Fruit fly (Drosophila melanogaster) whole organism, wandering third instar larva: ENCODE data around the gene Ubc7.

ENCODE experiments used
- Abd-B ChIP-seq: fragments of >200 bp; optimal IDR thresholded peaks from 2 replicates; lab custom pipeline; 2017; ENCODE audit warnings: missing biosample characterization, missing genetic modification characterization
- CG32264 ChIP-seq: fragments of 200-800 bp; sonication (Bioruptor generic); optimal IDR thresholded peaks from 2 replicates; lab custom pipeline; 2016; ENCODE audit warnings: missing biosample characterization, missing genetic modification characterization
- CG9705 ChIP-seq: fragments of 200-800 bp; sonication (Bioruptor generic); optimal IDR thresholded peaks from 2 replicates; lab custom pipeline; 2018; ENCODE audit warnings: missing biosample characterization, mild to moderate bottlenecking, missing genetic modification characterization
- CrebA ChIP-seq: fragments of 200-800 bp; sonication (Bioruptor generic); optimal IDR thresholded peaks from 2 replicates; lab custom pipeline; 2016; ENCODE audit warnings: missing biosample characterization, mild to moderate bottlenecking, missing genetic modification characterization, borderline replicate concordance
- Dif ChIP-seq: fragments of 200-275, 200-300 bp; sonication (Bioruptor generic); optimal IDR thresholded peaks from 2 replicates; lab custom pipeline; 2018; ENCODE audit warnings: missing biosample characterization, missing genetic modification characterization; ENCODE audit not compliant: partially characterized antibody
- GATAd ChIP-seq: sonication (Bioruptor generic); optimal IDR thresholded peaks from 2 replicates; lab custom pipeline; 2016; ENCODE audit warnings: missing biosample characterization, missing genetic modification characterization
- Hr78 ChIP-seq: fragments of >200 bp; optimal IDR thresholded peaks from 2 replicates; lab custom pipeline; 2017; ENCODE audit warnings: missing biosample characterization, missing genetic modification characterization
- Hr83 ChIP-seq: fragments of 200-300 bp; sonication (Bioruptor generic); optimal IDR thresholded peaks from 2 replicates; lab custom pipeline; 2016; ENCODE audit warnings: missing biosample characterization, mild to moderate bottlenecking, missing genetic modification characterization, moderate library complexity; ENCODE audit not compliant: poor library complexity, severe bottlenecking
- Jra ChIP-seq: sonication (Bioruptor generic); optimal IDR thresholded peaks from 2 replicates; lab custom pipeline; 2016; ENCODE audit warnings: missing biosample characterization, missing genetic modification characterization
- Mio ChIP-seq: sonication (Bioruptor generic); optimal IDR thresholded peaks from 2 replicates; lab custom pipeline; 2016; ENCODE audit warnings: missing biosample characterization, missing genetic modification characterization
- OdsH ChIP-seq: fragments of 200-800 bp; sonication (Bioruptor generic); optimal IDR thresholded peaks from 2 replicates; lab custom pipeline; 2016; ENCODE audit warnings: missing biosample characterization, mild to moderate bottlenecking, missing genetic modification characterization
- br ChIP-seq: fragments of 200-800 bp; sonication (Bioruptor generic); optimal IDR thresholded peaks from 2 replicates; lab custom pipeline; 2016; ENCODE audit warnings: missing biosample characterization, missing genetic modification characterization
- brk ChIP-seq: fragments of 200-800 bp; sonication (Bioruptor generic); optimal IDR thresholded peaks from 2 replicates; lab custom pipeline; 2016; ENCODE audit warnings: missing biosample characterization, mild to moderate bottlenecking, missing genetic modification characterization
- dl ChIP-seq, 2 experiments: fragments of 175-275, 200-275 bp in 1 of 2; fragments of 200-275 bp in 1 of 2; sonication (Bioruptor generic); optimal IDR thresholded peaks; lab custom pipeline; 2018; ENCODE audit warnings: mild to moderate bottlenecking in 2 of 2, missing biosample characterization in 2 of 2, missing genetic modification characterization in 2 of 2, moderate library complexity in 2 of 2; ENCODE audit not compliant: partially characterized antibody in 2 of 2, insufficient read depth in 1 of 2
- dmrt93B ChIP-seq: fragments of 200-800 bp; sonication (Bioruptor generic); optimal IDR thresholded peaks from 2 replicates; lab custom pipeline; 2018; ENCODE audit warnings: missing biosample characterization, mild to moderate bottlenecking, missing genetic modification characterization
- dsf ChIP-seq: sonication (Bioruptor generic); optimal IDR thresholded peaks from 2 replicates; lab custom pipeline; 2016; ENCODE audit warnings: missing biosample characterization, missing genetic modification characterization, borderline replicate concordance
- ey ChIP-seq: fragments of 200-800 bp; sonication (Bioruptor generic); optimal IDR thresholded peaks from 2 replicates; lab custom pipeline; 2016; ENCODE audit warnings: missing biosample characterization, missing genetic modification characterization
- foxo ChIP-seq, 2 experiments: fragments of 200-800 bp; sonication (Bioruptor generic); optimal IDR thresholded peaks; 2 replicates in 1 of 2; 3 replicates in 1 of 2; lab custom pipeline; 2016 to 2017; ENCODE audit warnings: missing biosample characterization in 2 of 2, missing genetic modification characterization in 2 of 2
- fru ChIP-seq: fragments of 200-800 bp; sonication (Bioruptor generic); optimal IDR thresholded peaks from 3 replicates; lab custom pipeline; 2016; ENCODE audit warnings: missing biosample characterization, mild to moderate bottlenecking, missing genetic modification characterization
- h ChIP-seq: fragments of 200-800 bp; sonication (Bioruptor generic); optimal IDR thresholded peaks from 3 replicates; lab custom pipeline; 2016; ENCODE audit warnings: missing biosample characterization, mild to moderate bottlenecking, missing genetic modification characterization
- jim ChIP-seq: fragments of 175-275, 200-325 bp; sonication (Bioruptor generic); optimal IDR thresholded peaks from 2 replicates; lab custom pipeline; 2016; ENCODE audit warnings: missing biosample characterization, mild to moderate bottlenecking, missing genetic modification characterization
- lola ChIP-seq: fragments of >200 bp; optimal IDR thresholded peaks from 2 replicates; lab custom pipeline; 2017; ENCODE audit warnings: missing biosample characterization, missing genetic modification characterization
- pan ChIP-seq: fragments of >200 bp; optimal IDR thresholded peaks from 2 replicates; lab custom pipeline; 2017
- psq ChIP-seq: fragments of 200-800 bp; sonication (Bioruptor generic); optimal IDR thresholded peaks from 3 replicates; lab custom pipeline; 2017; ENCODE audit warnings: missing biosample characterization, mild to moderate bottlenecking, missing genetic modification characterization, moderate library complexity
- rgr ChIP-seq: fragments of 200-800 bp; sonication (Bioruptor generic); optimal IDR thresholded peaks from 3 replicates; lab custom pipeline; 2016; ENCODE audit warnings: missing biosample characterization, mild to moderate bottlenecking, missing genetic modification characterization
- sage ChIP-seq: fragments of 200-800 bp; sonication (Bioruptor generic); optimal IDR thresholded peaks from 2 replicates; lab custom pipeline; 2016; ENCODE audit warnings: missing biosample characterization, mild to moderate bottlenecking, missing genetic modification characterization
- sv ChIP-seq: fragments of 200-800 bp; sonication (Bioruptor generic); optimal IDR thresholded peaks from 3 replicates; lab custom pipeline; 2016; ENCODE audit warnings: missing biosample characterization, missing genetic modification characterization
- tai ChIP-seq: sonication (Bioruptor generic); optimal IDR thresholded peaks from 2 replicates; lab custom pipeline; 2016; ENCODE audit warnings: missing biosample characterization, missing genetic modification characterization
- usp ChIP-seq: fragments of >200 bp; optimal IDR thresholded peaks from 2 replicates; lab custom pipeline; 2017; ENCODE audit warnings: missing biosample characterization, missing genetic modification characterization

The Ubc7 gene

dm6 chrX:16587021-16587667 is 6.3 kb upstream of the Ubc7 start, which contains the start of gene CanA-14F:
Gene CanA-14F (minus strand): TSS chrX:16587172.
- TF ChIP-seq brk (GFP tag; lab: Kevin White, UChicago) (no peak), rgr (GFP tag; lab: Kevin White, UChicago) (no peak), Hr78 (no peak), jim (GFP tag; lab: Kevin White, UChicago) (no peak), dmrt93B (no peak)

dm6 chrX:16587668-16588046 is 5.8 kb upstream of the Ubc7 start, which contains the start of gene CG13014:
Gene CG13014 (plus strand): TSS chrX:16587873.
- TF ChIP-seq dsf: no peak
- no peak for TF ChIP-seq pan (lab: Kevin White, UChicago)
- TF ChIP-seq lola (GFP tag; lab: Kevin White, UChicago): no peak
- TF ChIP-seq sv (GFP tag; lab: Kevin White, UChicago): no peak
- TF ChIP-seq GATAd (GFP tag; lab: Kevin White, UChicago): no peak

- TF ChIP-seq dl (GFP tag; optimal IDR thresholded peaks at IDR 0.05; lab: Kevin White, UChicago; ENCODE audit: insufficient read depth in 1 of 2, partially characterized antibody in 2 of 2) (no peak), Jra (GFP tag; lab: Kevin White, UChicago) (no peak), dsf (no peak), CrebA (GFP tag; lab: Kevin White, UChicago) (no peak), sage (no peak), OdsH (GFP tag; lab: Kevin White, UChicago) (no peak), Abd-B (GFP tag; lab: Kevin White, UChicago) (no peak), jim (GFP tag; lab: Kevin White, UChicago) (no peak), Dif (GFP tag; lab: Kevin White, UChicago) (no peak), tai (GFP tag; lab: Kevin White, UChicago) (no peak), Mio (GFP tag; lab: Kevin White, UChicago) (no peak), foxo (GFP tag; optimal IDR thresholded peaks at IDR 0.05; lab: Kevin White, UChicago) (no peak), GATAd (GFP tag; lab: Kevin White, UChicago) (no peak)
These were observed 1.9 kb downstream of the Ubc7 start for dm6 chrX:16595411-16595810.

- TF ChIP-seq rgr (GFP tag; lab: Kevin White, UChicago) (no peak), lola (GFP tag; lab: Kevin White, UChicago) (no peak), h (GFP tag; lab: Kevin White, UChicago) (no peak), jim (GFP tag; lab: Kevin White, UChicago) (no peak), Abd-B (GFP tag; lab: Kevin White, UChicago) (no peak), fru (GFP tag; lab: Kevin White, UChicago) (no peak), CG32264 (no peak), Mio (GFP tag; lab: Kevin White, UChicago) (no peak), CG9705 (GFP tag; lab: Kevin White, UChicago) (no peak), dsf (no peak), psq (GFP tag; lab: Kevin White, UChicago) (no peak), dmrt93B (no peak), Hr78 (no peak), CrebA (GFP tag; lab: Kevin White, UChicago) (no peak), GATAd (GFP tag; lab: Kevin White, UChicago) (no peak), brk (GFP tag; lab: Kevin White, UChicago) (no peak)
These were observed 2.8 kb downstream of the Ubc7 start for dm6 chrX:16596250-16596793.

dm6 chrX:16598336-16598977 is 5.0 kb downstream of the Ubc7 start:
- TF ChIP-seq Jra (GFP tag; lab: Kevin White, UChicago) (peak; percentile 41), Dif (GFP tag; lab: Kevin White, UChicago) (no peak), h (GFP tag; lab: Kevin White, UChicago) (no peak), brk (GFP tag; lab: Kevin White, UChicago) (no peak), foxo (GFP tag; optimal IDR thresholded peaks at IDR 0.05; lab: Kevin White, UChicago) (peak in 1 of 2 experiments; percentile 13), usp (GFP tag; lab: Kevin White, UChicago) (no peak), br (GFP tag; lab: Kevin White, UChicago) (no peak), fru (GFP tag; lab: Kevin White, UChicago) (no peak), Hr83 (no peak), ey (GFP tag; lab: Kevin White, UChicago) (peak; percentile 18), OdsH (GFP tag; lab: Kevin White, UChicago) (peak; percentile 17)
- TF ChIP-seq, all 38 proteins: peak for 4
